Worm (Caenorhabditis elegans) whole organism, L4/young adult: ENCODE measurements around the gene F31D5.2.

ENCODE experiments used
- W03F9.2 ChIP-seq: fragments of 150-350 bp; optimal IDR thresholded peaks from 2 replicates; lab custom pipeline; 2014; ENCODE audit warnings: missing biosample characterization, missing genetic modification characterization
- dao-5 ChIP-seq: sonication (generic microtip); optimal IDR thresholded peaks from 2 replicates; lab custom pipeline; 2016; ENCODE audit warnings: missing genotype, missing genetic modification characterization, moderate library complexity, missing compliant biosample characterization
- him-1 ChIP-seq: sonication (generic microtip); optimal IDR thresholded peaks from 2 replicates; lab custom pipeline; 2016; ENCODE audit warnings: missing genotype, missing genetic modification reagents, missing genetic modification characterization, missing compliant biosample characterization

F31D5.2 gene

DNA sequence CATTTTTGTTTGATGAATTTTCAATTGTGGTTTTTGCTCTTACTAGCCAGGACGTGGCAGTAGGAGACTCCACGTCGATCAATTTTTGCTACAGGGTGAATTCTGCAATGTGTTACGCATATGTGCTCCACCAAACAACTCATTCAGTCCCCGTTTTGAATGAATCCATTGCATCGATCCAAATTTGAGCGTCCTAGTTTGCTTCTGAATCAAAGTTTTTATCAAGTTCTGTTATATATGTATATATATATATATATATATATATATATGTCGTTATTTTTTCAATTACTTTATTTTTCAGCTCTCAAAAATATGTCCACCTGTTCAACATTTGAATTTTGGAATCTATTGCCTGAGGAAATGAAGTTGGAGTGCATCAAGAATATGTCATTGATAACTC, 4.3 kb upstream of the F31D5.2 start, which contains the start of gene F31D5.7:
Gene F31D5.7 (plus strand): TSS at position 301 of the 400 bp plus-strand sequence.
- no peak for TF ChIP-seq him-1 (tag; lab: Kevin White, UChicago)
- TF ChIP-seq dao-5 (tag; lab: Kevin White, UChicago) = no peak
- TF ChIP-seq W03F9.2 = no peak

DNA sequence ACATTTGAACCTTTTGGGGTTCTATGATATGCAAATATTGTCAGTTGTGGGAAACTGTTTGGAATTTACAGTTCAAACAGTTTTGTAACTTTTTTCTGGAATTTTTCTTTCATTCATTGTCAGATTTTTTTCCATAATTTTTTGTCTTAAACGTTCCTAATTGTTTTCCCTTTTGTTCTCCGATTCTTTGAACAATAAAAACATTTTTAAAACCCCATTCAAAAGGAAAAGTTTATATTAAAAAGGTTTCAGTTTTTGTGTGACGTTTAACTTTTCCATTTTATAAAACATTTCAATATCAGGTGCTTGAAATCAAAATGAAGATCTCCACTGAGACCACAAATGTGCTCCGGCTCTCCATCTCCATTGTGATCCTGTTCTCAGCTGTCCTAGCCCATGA, 3.6 kb downstream of the F31D5.2 start, which contains the start of gene F31D5.1:
Gene F31D5.1 (plus strand): TSS at position 301 of the 400 bp plus-strand sequence.
- TF ChIP-seq W03F9.2 = no peak
- TF ChIP-seq him-1 (tag; lab: Kevin White, UChicago) = no peak
- TF ChIP-seq dao-5 (tag; lab: Kevin White, UChicago) = no peak

DNA sequence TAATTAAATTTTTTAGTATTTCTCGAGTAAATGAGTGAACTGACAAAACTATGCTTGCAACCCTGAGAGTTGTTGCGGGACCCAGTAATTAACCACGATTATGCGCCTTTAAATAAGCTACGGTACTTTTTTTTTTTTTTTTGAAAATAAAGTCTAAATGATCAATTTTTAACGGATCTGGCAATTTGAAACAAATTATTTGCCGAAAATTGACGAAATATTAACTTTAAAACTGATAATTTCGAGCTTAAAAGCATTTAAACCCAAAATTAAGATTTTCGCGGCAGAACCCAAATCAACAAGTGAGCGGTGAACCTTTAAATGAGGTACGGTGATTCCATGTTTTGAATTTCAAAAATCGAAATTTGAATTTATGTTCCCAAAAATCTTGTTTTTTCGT, 7.1 kb downstream of the F31D5.2 start:
- no peak for TF ChIP-seq W03F9.2
- no peak for TF ChIP-seq dao-5 (tag; lab: Kevin White, UChicago)
- no peak for TF ChIP-seq him-1 (tag; lab: Kevin White, UChicago)

DNA sequence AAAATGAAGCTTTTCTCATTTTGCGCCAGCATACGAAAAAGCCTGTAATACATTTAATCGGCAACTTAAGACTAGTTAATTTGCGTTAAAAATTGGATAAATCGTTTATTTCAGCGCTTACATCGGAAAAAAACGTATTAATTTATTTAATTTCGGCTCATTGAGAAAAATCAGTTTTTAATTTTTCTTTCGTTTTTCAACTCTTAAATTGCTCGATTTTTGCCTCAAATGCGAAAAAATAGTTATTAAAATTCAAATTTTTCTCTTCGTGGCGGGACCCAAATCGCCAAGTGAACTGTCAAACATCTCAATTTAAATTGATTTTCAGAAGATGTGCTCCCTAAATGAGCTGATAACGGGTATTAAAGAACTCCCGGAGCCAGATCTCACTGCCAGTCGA, 7.6 kb downstream of the F31D5.2 start, which contains the start of gene C16A11.5:
Gene C16A11.5 (plus strand): TSS at position 323 of the 400 bp plus-strand sequence.
- no peak for TF ChIP-seq W03F9.2
- TF ChIP-seq him-1 (tag; lab: Kevin White, UChicago) = no peak
- no peak for TF ChIP-seq dao-5 (tag; lab: Kevin White, UChicago)

DNA sequence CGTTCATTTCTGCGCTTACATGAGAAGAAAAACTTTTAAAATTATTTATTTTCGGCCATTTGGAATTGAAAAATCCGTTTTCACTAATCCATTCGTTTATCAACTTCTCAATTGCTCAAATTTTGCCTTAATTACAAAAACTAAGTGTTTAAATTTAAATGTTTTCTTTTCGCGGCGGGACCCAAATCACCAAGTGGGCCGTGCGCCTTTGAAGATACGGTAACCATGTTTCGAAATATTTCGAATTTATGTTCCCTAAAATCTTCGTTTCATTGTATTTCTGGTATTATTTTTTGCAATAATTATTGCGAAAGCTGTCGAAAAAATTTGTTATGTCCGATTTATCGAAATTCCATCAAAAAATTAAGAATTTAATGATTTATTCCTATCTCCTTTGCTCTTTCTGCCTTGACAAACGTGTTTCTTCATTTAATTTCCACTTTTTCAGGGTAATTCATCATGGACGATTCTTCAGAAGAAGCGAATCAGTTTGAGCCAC, 11.2 kb downstream of the F31D5.2 start, which contains the start of gene C16A11.4:
Gene C16A11.4 (plus strand): TSS at position 449 of the 499 bp plus-strand sequence.
- TF ChIP-seq dao-5 (tag; lab: Kevin White, UChicago) (no peak), W03F9.2 (no peak), him-1 (tag; lab: Kevin White, UChicago) (no peak)

DNA sequence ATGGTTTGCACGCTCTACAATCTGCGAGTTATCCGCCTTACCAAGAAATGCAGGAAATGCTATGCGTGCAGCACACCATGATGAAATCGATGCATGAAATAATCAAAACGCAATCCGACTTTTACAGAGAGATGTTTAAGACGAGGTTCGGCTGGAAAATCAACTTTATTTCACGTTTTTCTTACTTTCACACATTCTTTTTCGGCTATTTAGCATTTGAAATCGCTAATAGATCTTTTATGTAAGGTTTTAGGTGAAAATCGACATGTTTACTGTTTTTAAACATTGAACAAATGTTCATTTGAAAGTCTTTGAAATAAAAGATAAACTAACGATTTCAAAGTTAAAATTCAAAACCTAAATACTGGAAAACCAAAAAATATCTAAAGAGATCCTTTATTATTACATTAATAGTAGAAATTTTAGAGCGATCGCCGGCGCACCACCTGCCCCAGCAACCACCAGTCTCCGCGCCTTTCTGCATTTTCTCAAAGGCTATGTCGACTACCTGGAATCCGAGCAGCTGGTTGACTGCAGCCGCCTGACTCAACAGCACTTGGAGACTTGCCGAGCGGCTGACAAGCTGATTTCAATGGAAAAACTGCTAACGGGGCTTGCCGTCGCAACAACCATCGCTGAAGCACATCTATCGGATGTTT, 12.8 kb downstream of the F31D5.2 start:
- TF ChIP-seq him-1 (tag; lab: Kevin White, UChicago) = no peak

DNA sequence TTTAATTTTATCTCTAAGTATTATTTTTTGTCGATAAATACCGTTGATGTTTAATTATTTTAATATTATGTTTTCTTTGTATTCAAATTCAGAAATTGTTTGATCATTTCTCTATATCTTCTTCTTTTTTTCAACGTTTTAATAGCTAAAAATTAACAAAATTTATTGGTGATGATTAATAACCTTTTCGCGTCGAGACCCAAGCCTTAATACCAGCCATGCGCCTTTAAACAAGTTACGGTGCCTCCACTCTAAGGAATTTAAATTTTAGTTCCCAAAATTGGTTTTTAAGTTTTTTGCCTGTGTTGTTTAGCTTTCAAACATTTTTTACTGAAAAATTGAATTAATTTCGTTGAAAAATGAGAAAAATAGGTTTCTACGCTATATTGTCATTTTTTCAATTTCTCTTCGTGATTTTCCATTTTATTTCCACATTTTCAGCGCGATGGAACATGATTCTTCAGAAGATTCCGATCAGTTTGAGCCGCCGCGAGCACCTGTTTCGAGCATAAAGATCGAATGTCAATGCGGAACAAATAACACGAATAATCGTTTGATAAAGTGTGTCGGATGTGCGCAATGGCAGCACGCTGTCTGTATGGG, 13.8 kb downstream of the F31D5.2 start, which contains the start of gene C16A11.3:
Gene C16A11.3 (plus strand): TSS at position 440 of the 603 bp plus-strand sequence.
- TF ChIP-seq W03F9.2 (no peak), dao-5 (tag; lab: Kevin White, UChicago) (no peak), him-1 (tag; lab: Kevin White, UChicago) (no peak)

DNA sequence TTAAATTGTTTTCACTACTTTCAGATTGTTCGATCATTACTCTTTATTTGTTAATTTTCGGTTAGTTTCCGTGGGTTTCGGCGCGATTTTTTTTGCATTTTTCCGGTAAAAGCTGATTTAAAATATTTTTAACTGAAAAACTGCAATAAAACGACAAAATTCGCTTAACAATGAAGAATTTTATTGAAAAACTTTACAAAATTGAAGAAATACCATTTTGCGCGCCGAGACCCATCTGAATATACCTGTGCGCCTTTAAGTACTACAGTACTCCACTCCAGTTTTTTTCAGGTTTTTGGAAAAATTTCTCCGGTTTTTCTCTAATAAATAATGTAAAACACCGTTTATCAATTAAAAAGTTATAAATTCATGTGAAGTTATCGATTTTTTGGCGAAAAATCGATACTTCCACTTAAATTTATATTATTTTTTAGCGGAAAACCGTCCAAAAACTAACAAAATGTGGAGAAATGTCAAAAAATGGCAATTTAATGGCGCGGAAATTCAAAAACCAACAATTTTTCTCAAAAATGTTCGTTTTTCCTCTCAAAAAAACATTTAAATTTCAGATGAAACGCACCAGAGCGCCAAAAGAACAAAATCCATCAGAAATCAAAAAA, 15.5 kb downstream of the F31D5.2 start, which contains the start of gene C16A11.10:
Gene C16A11.10 (plus strand): TSS at position 570 of the 620 bp plus-strand sequence.
- TF ChIP-seq him-1 (tag; lab: Kevin White, UChicago) (no peak), dao-5 (tag; lab: Kevin White, UChicago) (no peak), W03F9.2 (no peak)

DNA sequence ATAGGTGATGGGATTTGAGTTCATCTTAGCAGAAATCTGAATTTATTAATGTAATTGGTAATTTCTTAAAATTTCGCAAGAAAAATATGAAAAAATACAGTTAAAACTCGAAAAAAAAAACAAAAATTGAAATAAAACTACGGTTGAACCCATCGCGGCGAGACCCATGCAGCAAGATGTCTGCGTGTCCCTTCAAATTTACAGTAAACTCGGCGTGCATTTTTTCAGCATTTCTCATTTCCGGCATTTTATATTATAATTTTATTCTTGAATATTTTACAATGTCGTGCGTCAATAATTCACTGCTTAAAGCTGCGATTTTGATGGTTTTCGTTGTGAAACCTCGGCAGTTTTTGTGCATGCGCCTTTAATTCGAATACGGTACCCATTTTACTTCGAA, 20.5 kb downstream of the F31D5.2 start, which contains the start of gene fbxc-43:
Gene fbxc-43 (minus strand): TSS at position 38 of the 400 bp plus-strand sequence.
- TF ChIP-seq W03F9.2 = no peak
- no peak for TF ChIP-seq him-1 (tag; lab: Kevin White, UChicago)
- TF ChIP-seq dao-5 (tag; lab: Kevin White, UChicago) = no peak

DNA sequence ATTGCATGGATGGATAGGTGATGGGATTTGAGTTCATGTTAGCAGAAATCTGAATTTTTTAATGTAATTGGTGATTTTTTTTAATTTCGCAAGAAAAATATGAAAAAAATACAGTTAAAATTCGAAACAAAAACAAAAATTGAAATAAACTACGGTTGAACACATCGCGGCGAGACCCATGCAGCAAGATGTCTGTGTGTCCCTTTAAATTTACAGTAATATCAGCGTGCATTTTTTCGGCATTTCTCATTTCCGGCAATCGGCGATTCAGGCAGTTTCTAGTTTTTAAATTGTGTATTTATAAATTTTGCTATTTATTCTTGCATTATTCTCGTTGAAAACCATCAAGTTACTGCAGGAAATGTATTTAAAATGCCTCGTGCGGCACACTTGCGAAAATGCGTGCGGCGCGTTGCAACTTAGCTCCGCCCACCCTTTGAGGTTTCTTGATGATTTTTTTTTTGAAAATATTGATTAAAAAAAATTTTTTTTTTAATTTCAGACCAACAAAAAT, 22.3 kb downstream of the F31D5.2 start, which contains the start of the genes fbxc-44 and C16A11.2:
Gene fbxc-44 (minus strand): TSS at position 51 of the 514 bp plus-strand sequence.
Gene C16A11.2 (plus strand): TSS at position 503 of the 514 bp plus-strand sequence.
- TF ChIP-seq dao-5 (tag; lab: Kevin White, UChicago) (no peak), him-1 (tag; lab: Kevin White, UChicago) (no peak), W03F9.2 (peak; percentile 36)

DNA sequence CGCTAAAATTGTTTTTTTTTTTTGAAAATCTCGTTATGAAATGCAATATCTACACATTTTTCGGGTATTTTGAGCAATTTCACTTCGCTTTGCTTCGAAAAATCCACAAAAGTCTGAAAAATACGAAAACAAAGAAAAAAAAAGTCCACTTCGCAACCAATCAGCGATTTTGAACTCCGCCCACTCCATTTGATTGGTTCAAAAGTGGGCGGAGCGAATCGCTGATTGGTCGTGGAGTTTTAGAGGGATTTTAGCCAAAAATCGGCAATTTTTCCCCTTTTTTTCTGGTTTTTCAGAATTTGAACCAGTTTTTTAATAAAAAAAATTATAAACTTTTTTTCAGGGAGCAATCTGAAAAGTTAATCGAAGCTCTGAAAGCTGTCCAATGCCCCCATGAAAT, 23.5 kb downstream of the F31D5.2 start:
- TF ChIP-seq dao-5 (tag; lab: Kevin White, UChicago) = no peak

DNA sequence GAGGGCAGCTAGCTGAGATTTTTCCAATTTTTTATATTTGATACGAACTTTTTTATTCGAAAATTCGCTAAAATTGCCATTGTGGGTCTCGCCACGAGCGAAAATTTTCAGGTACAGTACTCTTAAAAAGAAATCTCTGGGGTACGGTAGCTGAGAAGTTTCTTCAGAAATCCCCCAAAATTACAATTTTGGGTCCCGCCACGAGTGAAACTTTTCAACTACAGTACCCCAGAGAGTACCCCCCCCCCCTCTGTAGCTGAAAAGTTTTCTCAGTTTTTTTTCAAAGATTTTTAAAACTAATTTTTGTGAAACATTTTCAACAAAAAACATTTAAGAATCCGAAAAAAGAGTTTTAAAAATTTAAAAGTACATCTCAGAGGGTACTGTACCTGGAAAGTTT, 29.5 kb downstream of the F31D5.2 start:
- no peak for TF ChIP-seq dao-5 (tag; lab: Kevin White, UChicago)
- no peak for TF ChIP-seq him-1 (tag; lab: Kevin White, UChicago)
- no peak for TF ChIP-seq W03F9.2

DNA sequence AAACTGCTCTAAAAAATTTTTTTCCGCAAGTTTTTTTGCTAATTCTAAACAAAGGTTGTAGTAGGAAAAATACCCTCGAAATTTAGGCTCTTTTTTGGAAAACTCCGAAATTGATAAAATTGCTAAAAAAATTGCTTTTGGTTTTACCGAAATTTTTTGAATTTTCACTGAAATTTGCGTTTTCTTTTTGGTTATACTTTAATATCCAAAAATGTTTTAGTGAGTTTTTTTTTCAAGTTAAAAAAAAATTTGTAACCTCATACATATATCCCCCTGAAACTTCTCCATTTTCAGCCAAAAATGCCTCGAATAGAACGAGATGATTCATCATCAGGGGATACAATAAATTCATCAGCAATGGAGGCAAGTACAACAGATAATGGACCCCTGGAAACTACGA, 31.5 kb downstream of the F31D5.2 start, which contains the start of gene gpa-11:
Gene gpa-11 (plus strand): TSS at position 301 of the 400 bp plus-strand sequence.
- TF ChIP-seq dao-5 (tag; lab: Kevin White, UChicago) (no peak), him-1 (tag; lab: Kevin White, UChicago) (no peak), W03F9.2 (no peak)
